Worm (Caenorhabditis elegans): Measurements from ENCODE around the gene nhr-249.

Gene nhr-249

DNA sequence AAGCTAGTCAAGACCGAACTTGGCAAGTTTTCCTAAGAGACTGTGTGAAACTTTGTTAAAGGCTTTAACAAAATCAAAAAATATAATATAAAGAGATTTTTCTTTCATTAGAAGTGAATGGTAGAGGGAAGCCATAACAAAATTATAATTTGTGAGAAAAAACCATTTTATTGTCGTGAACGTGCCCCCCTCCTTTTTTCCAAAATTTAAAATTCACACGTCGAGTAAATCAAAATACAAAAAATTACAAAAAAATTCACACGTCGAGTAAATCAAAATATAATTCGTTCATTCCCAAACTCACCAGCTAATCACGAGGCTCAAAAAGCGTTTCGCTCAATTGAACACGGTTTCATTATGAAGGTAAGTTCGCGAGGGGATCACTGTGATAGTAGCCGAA is 37.2 kb upstream of the nhr-249 start, which contains the start of gene C25A8.2:
C25A8.2 (plus strand) TSS at position 301 of the 400 bp plus-strand sequence.
- TF ChIP-seq flt-1 (GFP tag; IDR thresholded peaks at IDR 0.05), result no peak
- TF ChIP-seq cog-1 (tag; optimal IDR thresholded peaks at IDR 0.05), result no peak
- no peak for TF ChIP-seq ref-1 (GFP tag; conservative IDR thresholded peaks at IDR 0.05)
- no peak for TF ChIP-seq ztf-29 (GFP tag; IDR thresholded peaks at IDR 0.05)
- no peak for TF ChIP-seq med-1 (GFP tag; optimal IDR thresholded peaks at IDR 0.05; ENCODE audit: insufficient read depth)

- no peak for TF ChIP-seq cog-1 (tag; optimal IDR thresholded peaks at IDR 0.05)
- no peak for TF ChIP-seq ref-1 (GFP tag; conservative IDR thresholded peaks at IDR 0.05)
- TF ChIP-seq klf-2 (GFP tag; conservative IDR thresholded peaks at IDR 0.05), result no peak
- TF ChIP-seq ztf-29 (GFP tag; IDR thresholded peaks at IDR 0.05), result no peak
- TF ChIP-seq tab-1 (GFP tag; IDR thresholded peaks at IDR 0.05), result no peak
- no peak for TF ChIP-seq flt-1 (GFP tag; IDR thresholded peaks at IDR 0.05)
- no peak for TF ChIP-seq T22C8.4 (GFP tag; IDR thresholded peaks at IDR 0.05)
- no peak for TF ChIP-seq med-1 (GFP tag; optimal IDR thresholded peaks at IDR 0.05; ENCODE audit: insufficient read depth)
- TF ChIP-seq ztf-23 (GFP tag; IDR thresholded peaks at IDR 0.05), result no peak
These were observed 31.0 kb upstream of the nhr-249 start, which contains the start of gene cht-3 for ce11 chrIV:7003323-7003722. Gene cht-3, plus strand, starts transcription at chrIV:7003623.

- TF ChIP-seq ref-1 (GFP tag; conservative IDR thresholded peaks at IDR 0.05), result no peak
- TF ChIP-seq flt-1 (GFP tag; IDR thresholded peaks at IDR 0.05), result no peak
- no peak for TF ChIP-seq T22C8.4 (GFP tag; IDR thresholded peaks at IDR 0.05)
- no peak for TF ChIP-seq ztf-29 (GFP tag; IDR thresholded peaks at IDR 0.05)
- TF ChIP-seq med-1 (GFP tag; optimal IDR thresholded peaks at IDR 0.05; ENCODE audit: insufficient read depth), result no peak
- no peak for TF ChIP-seq klf-2 (GFP tag; conservative IDR thresholded peaks at IDR 0.05)
- no peak for TF ChIP-seq tab-1 (GFP tag; IDR thresholded peaks at IDR 0.05)
- TF ChIP-seq cog-1 (tag; optimal IDR thresholded peaks at IDR 0.05), result no peak
- TF ChIP-seq ztf-23 (GFP tag; IDR thresholded peaks at IDR 0.05), result no peak
These were observed 26.9 kb upstream of the nhr-249 start, which contains the start of gene C25A8.5 for ce11 chrIV:6999206-6999605. Gene C25A8.5, plus strand, starts transcription at chrIV:6999506.

ce11 chrIV:6997918-6998317 is 25.6 kb upstream of the nhr-249 start:
- TF ChIP-seq cog-1 (tag; optimal IDR thresholded peaks at IDR 0.05), result no peak
- no peak for TF ChIP-seq tab-1 (GFP tag; IDR thresholded peaks at IDR 0.05)
- no peak for TF ChIP-seq med-1 (GFP tag; optimal IDR thresholded peaks at IDR 0.05; ENCODE audit: insufficient read depth)
- TF ChIP-seq klf-2 (GFP tag; conservative IDR thresholded peaks at IDR 0.05), result no peak
- no peak for TF ChIP-seq flt-1 (GFP tag; IDR thresholded peaks at IDR 0.05)
- TF ChIP-seq T22C8.4 (GFP tag; IDR thresholded peaks at IDR 0.05), result no peak
- TF ChIP-seq ztf-29 (GFP tag; IDR thresholded peaks at IDR 0.05), result no peak
- TF ChIP-seq ztf-23 (GFP tag; IDR thresholded peaks at IDR 0.05), result no peak
- no peak for TF ChIP-seq ref-1 (GFP tag; conservative IDR thresholded peaks at IDR 0.05)

DNA sequence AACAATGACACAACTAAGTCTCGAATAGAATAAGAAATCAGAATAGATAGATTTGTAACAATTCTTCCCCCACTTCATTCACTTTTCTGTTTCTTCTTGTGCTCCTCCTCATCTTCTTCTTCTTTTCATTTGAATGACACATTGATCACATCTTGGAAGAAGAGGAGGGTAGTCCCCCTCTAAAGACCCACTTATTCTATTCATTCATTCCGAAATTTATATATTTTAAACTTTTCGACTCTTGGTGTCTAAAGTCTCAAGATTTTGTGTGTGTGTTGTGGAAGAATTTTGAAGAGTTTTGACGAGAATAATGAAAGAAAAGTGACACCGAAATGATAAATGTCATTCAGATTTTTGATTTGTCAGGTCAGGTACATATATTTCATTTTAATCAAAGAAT is 18.7 kb upstream of the nhr-249 start:
- TF ChIP-seq ztf-23 (GFP tag; IDR thresholded peaks at IDR 0.05) (no peak), ref-1 (GFP tag; conservative IDR thresholded peaks at IDR 0.05) (no peak), T22C8.4 (GFP tag; IDR thresholded peaks at IDR 0.05) (no peak), klf-2 (GFP tag; conservative IDR thresholded peaks at IDR 0.05) (no peak), flt-1 (GFP tag; IDR thresholded peaks at IDR 0.05) (no peak), ztf-29 (GFP tag; IDR thresholded peaks at IDR 0.05) (no peak), cog-1 (tag; optimal IDR thresholded peaks at IDR 0.05) (no peak), med-1 (GFP tag; optimal IDR thresholded peaks at IDR 0.05; ENCODE audit: insufficient read depth) (no peak), tab-1 (GFP tag; IDR thresholded peaks at IDR 0.05) (no peak)

ce11 chrIV:6986835-6987234 is 14.5 kb upstream of the nhr-249 start, which contains the start of gene prkl-1:
Gene prkl-1, minus strand, starts transcription at chrIV:6986935.
- TF ChIP-seq med-1 (GFP tag; optimal IDR thresholded peaks at IDR 0.05; ENCODE audit: insufficient read depth), result no peak
- TF ChIP-seq ref-1 (GFP tag; conservative IDR thresholded peaks at IDR 0.05), result no peak
- no peak for TF ChIP-seq flt-1 (GFP tag; IDR thresholded peaks at IDR 0.05)
- TF ChIP-seq klf-2 (GFP tag; conservative IDR thresholded peaks at IDR 0.05), result no peak
- no peak for TF ChIP-seq cog-1 (tag; optimal IDR thresholded peaks at IDR 0.05)
- no peak for TF ChIP-seq ztf-29 (GFP tag; IDR thresholded peaks at IDR 0.05)
- TF ChIP-seq tab-1 (GFP tag; IDR thresholded peaks at IDR 0.05), result no peak
- TF ChIP-seq ztf-23 (GFP tag; IDR thresholded peaks at IDR 0.05), result no peak
- no peak for TF ChIP-seq T22C8.4 (GFP tag; IDR thresholded peaks at IDR 0.05)

DNA sequence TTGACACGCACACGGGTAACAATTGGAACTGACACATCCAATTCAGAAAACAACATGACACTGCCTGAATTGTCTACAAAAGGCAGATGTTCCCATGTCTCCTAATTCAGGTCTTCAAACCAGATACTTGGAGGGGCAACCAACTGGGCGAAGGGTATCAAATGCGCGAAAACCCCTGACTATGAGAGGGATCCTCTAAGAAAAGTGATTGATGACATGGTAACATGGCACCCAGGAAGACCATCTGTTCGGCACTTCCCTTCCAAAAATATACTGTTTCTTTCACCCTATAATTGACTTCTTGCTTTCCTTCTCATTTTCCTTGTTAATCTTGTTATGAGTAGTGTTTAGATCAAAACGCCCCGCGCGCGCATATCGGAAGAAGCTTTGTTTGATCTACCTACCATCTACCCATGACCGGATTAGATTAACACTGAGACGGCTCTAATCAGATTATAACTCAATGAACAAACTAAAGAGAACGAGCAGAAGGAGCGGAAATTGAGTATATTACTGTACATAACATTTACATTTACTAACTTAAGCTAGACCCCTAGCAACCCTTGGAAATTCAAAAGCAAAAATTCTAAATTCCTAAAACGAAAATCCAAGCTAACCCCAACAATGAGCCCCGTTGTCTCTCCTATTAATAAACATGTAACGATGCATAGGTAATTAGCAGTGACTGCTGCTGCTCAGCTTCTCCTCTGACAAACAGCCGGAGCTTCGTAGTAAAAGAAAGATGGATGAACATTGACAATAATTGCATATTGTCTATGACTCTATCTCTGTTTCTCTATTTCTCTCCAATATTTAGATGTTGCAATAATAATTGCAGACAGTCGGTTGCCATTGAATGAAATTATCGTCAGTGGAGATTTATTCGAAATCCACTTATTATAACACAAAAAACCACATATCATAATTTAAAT is 12.4 kb upstream of the nhr-249 start:
- TF ChIP-seq flt-1 (GFP tag; IDR thresholded peaks at IDR 0.05), result 0 out of 2 replicates have a peak, but pooled peaks have one; percentile 36
- no peak for TF ChIP-seq klf-2 (GFP tag; conservative IDR thresholded peaks at IDR 0.05)
- TF ChIP-seq cog-1 (tag; optimal IDR thresholded peaks at IDR 0.05), result no peak
- no peak for TF ChIP-seq med-1 (GFP tag; optimal IDR thresholded peaks at IDR 0.05; ENCODE audit: insufficient read depth)

- no peak for TF ChIP-seq flt-1 (GFP tag; IDR thresholded peaks at IDR 0.05)
- TF ChIP-seq cog-1 (tag; optimal IDR thresholded peaks at IDR 0.05), result no peak
- TF ChIP-seq ztf-29 (GFP tag; IDR thresholded peaks at IDR 0.05), result no peak
- no peak for TF ChIP-seq tab-1 (GFP tag; IDR thresholded peaks at IDR 0.05)
- no peak for TF ChIP-seq ref-1 (GFP tag; conservative IDR thresholded peaks at IDR 0.05)
- no peak for TF ChIP-seq T22C8.4 (GFP tag; IDR thresholded peaks at IDR 0.05)
These were observed 6.3 kb upstream of the nhr-249 start for ce11 chrIV:6978625-6979024.

DNA sequence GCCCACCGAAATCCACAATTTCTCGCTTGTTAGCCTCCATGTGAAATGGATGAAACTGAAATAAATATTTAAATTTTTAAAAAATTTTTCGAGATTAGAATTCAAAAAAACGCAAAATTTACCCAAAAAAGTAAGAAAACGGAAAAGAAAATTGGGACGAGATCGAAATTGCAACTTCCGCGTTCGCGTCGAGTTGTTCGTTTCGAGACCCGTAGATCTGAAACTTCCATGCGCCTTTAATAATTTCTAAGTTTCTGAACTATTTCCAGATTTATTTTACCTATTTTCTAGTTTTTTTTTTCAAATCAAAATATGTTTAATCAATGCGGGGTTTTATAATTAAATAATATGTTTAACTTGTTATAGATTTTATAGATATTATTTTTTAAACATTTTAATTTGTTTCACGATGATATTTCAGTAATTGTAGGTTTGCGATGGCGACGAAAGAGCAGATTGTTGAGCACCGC is 4.8 kb upstream of the nhr-249 start, which contains the start of the genes pgl-1 and him-3:
pgl-1 (minus strand) TSS at position 230 of the 470 bp plus-strand sequence.
him-3 (plus strand) TSS at position 420 of the 470 bp plus-strand sequence.
- TF ChIP-seq ztf-23 (GFP tag; IDR thresholded peaks at IDR 0.05), result no peak
- no peak for TF ChIP-seq tab-1 (GFP tag; IDR thresholded peaks at IDR 0.05)
- TF ChIP-seq T22C8.4 (GFP tag; IDR thresholded peaks at IDR 0.05), result no peak
- no peak for TF ChIP-seq ref-1 (GFP tag; conservative IDR thresholded peaks at IDR 0.05)
- TF ChIP-seq klf-2 (GFP tag; conservative IDR thresholded peaks at IDR 0.05), result no peak
- TF ChIP-seq ztf-29 (GFP tag; IDR thresholded peaks at IDR 0.05), result no peak
- no peak for TF ChIP-seq med-1 (GFP tag; optimal IDR thresholded peaks at IDR 0.05; ENCODE audit: insufficient read depth)
- no peak for TF ChIP-seq flt-1 (GFP tag; IDR thresholded peaks at IDR 0.05)
- no peak for TF ChIP-seq cog-1 (tag; optimal IDR thresholded peaks at IDR 0.05)

Data from whole organism, midembryonic.